Worm (Caenorhabditis elegans) whole organism, mixed stage, embryonic: Measurements from ENCODE around the gene sna-3.

Source experiments
- ceh-39 ChIP-seq: fragments of 150-350 bp; optimal IDR thresholded peaks from 2 replicates; lab custom pipeline; 2014; ENCODE audit warnings: missing biosample characterization, missing genetic modification characterization
- ces-1 ChIP-seq: fragments of 150-350 bp; optimal IDR thresholded peaks from 2 replicates; lab custom pipeline; 2014; ENCODE audit warnings: missing biosample characterization, missing genetic modification reagents, missing genetic modification characterization
- drap-1 ChIP-seq: fragments of 200-800 bp; sonication (Bioruptor generic); optimal IDR thresholded peaks from 3 replicates; lab custom pipeline; 2018; ENCODE audit warnings: mild to moderate bottlenecking, missing genetic modification characterization, missing compliant biosample characterization
- lsy-2 ChIP-seq: fragments of 150-350 bp; optimal IDR thresholded peaks from 2 replicates; lab custom pipeline; 2014; ENCODE audit warnings: missing biosample characterization, missing genetic modification characterization
- mep-1 ChIP-seq: fragments of 150-350 bp; optimal IDR thresholded peaks from 2 replicates; lab custom pipeline; 2017; ENCODE audit warnings: missing biosample characterization, missing genetic modification reagents, missing genetic modification characterization, inconsistent platforms
- nhr-12 ChIP-seq: fragments of 150-350 bp; optimal IDR thresholded peaks from 2 replicates; lab custom pipeline; 2014; ENCODE audit warnings: missing biosample characterization, missing genetic modification characterization
- nhr-237 ChIP-seq: fragments of 150-350 bp; optimal IDR thresholded peaks from 2 replicates; lab custom pipeline; 2014; ENCODE audit warnings: missing biosample characterization, missing genetic modification characterization
- nhr-76 ChIP-seq: sonication (generic microtip); optimal IDR thresholded peaks from 2 replicates; lab custom pipeline; 2017; ENCODE audit warnings: missing biosample characterization, missing genetic modification characterization
- pha-4 ChIP-seq: fragments of 150-350 bp; optimal IDR thresholded peaks from 2 replicates; lab custom pipeline; 2018; ENCODE audit warnings: missing biosample characterization, missing genetic modification reagents, missing genetic modification characterization
- sem-2 ChIP-seq: fragments of 200-800 bp; sonication (Bioruptor generic); optimal IDR thresholded peaks from 2 replicates; lab custom pipeline; 2018; ENCODE audit warnings: mild to moderate bottlenecking, missing genetic modification characterization, missing compliant biosample characterization
- snpc-4 ChIP-seq: fragments of 150-350 bp; optimal IDR thresholded peaks from 2 replicates; lab custom pipeline; 2014; ENCODE audit warnings: missing biosample characterization, missing genetic modification characterization
- unc-120 ChIP-seq: sonication (generic microtip); optimal IDR thresholded peaks from 2 replicates; lab custom pipeline; 2017; ENCODE audit warnings: missing genetic modification characterization, missing compliant biosample characterization; ENCODE audit not compliant: poor library complexity, severe bottlenecking
- unc-39 ChIP-seq: fragments of 150-350 bp; optimal IDR thresholded peaks from 2 replicates; lab custom pipeline; 2014; ENCODE audit warnings: missing biosample characterization, missing genetic modification characterization
- unc-62 ChIP-seq: fragments of 150-350 bp; optimal IDR thresholded peaks from 2 replicates; lab custom pipeline; 2014; ENCODE audit warnings: missing biosample characterization, missing genetic modification reagents, missing genetic modification characterization

DNA sequence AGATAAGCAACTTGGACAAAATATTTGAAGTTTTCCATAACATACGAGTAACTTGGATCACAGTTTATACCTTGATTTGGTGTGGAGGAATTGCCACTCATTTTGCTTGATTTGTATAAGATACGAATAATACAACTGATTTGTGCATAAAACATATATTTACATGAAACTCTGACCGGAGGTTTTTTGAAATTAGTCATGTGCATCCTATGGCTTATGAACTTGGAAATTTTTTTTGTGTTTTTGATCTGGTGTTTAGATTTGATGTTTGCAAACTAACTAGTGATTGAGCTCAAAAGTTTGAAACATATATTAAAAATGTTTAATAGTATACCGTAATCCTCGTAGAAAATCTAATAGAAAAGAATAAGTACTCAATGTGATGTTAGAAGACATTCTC, 48.7 kb upstream of the sna-3 start, which contains the start of gene srg-8:
- TF ChIP-seq nhr-76 (tag; lab: Kevin White, UChicago) (no peak), snpc-4 (tag; lab: Kevin White, UChicago) (no peak), mep-1 (tag; lab: Kevin White, UChicago) (no peak), sem-2 (GFP tag; lab: Kevin White, UChicago) (no peak), lsy-2 (tag; lab: Kevin White, UChicago) (no peak), unc-62 (GFP tag; lab: Kevin White, UChicago) (no peak), drap-1 (no peak), nhr-12 (tag; lab: Kevin White, UChicago) (no peak), unc-120 (tag; lab: Kevin White, UChicago) (no peak), nhr-237 (tag; lab: Kevin White, UChicago) (no peak), pha-4 (tag; lab: Kevin White, UChicago) (no peak), ceh-39 (tag; lab: Kevin White, UChicago) (no peak), unc-39 (tag; lab: Kevin White, UChicago) (no peak), ces-1 (GFP tag; lab: Kevin White, UChicago) (no peak)
